Worm (Caenorhabditis elegans): ENCODE results near the gene nspg-6.

- TF ChIP-seq dve-1 (tag; optimal IDR thresholded peaks at IDR 0.05) (no peak), unc-55 (GFP tag; optimal IDR thresholded peaks at IDR 0.05) (peak; percentile 89), fax-1 (tag; optimal IDR thresholded peaks at IDR 0.05) (no peak), nhr-11 (tag; optimal IDR thresholded peaks at IDR 0.05) (no peak), ttx-3 (tag; optimal IDR thresholded peaks at IDR 0.05) (no peak), rnt-1 (tag; optimal IDR thresholded peaks at IDR 0.05) (peak; percentile 32), C38D4.7 (GFP tag; optimal IDR thresholded peaks at IDR 0.05) (no peak), gmeb-2 (tag; optimal IDR thresholded peaks at IDR 0.05) (no peak), dmd-4 (tag; optimal IDR thresholded peaks at IDR 0.05; ENCODE audit: borderline replicate concordance) (no peak), lin-11 (tag; optimal IDR thresholded peaks at IDR 0.05) (no peak), syd-9 (tag; optimal IDR thresholded peaks at IDR 0.05) (no peak), che-1 (tag; optimal IDR thresholded peaks at IDR 0.05) (no peak), nfya-1 (tag; optimal IDR thresholded peaks at IDR 0.05) (peak; percentile 76), lim-6 (tag; optimal IDR thresholded peaks at IDR 0.05) (no peak)
Measured at ce11 chrIII:7335220-7335619, 20.4 kb upstream of the nspg-6 start, which contains the start of gene F56C9.10.
